Fruit fly (Drosophila melanogaster) whole organism, embryonic: ENCODE results near the gene HP1b.

Experiments used
- CG10565 ChIP-seq: fragments of 200-800 bp; sonication (Bioruptor generic); optimal IDR thresholded peaks from 3 replicates; lab custom pipeline; 2016; ENCODE audit warnings: missing biosample characterization, mild to moderate bottlenecking, missing genetic modification characterization
- CG12104 ChIP-seq: fragments of 200-800 bp; sonication (Bioruptor generic); optimal IDR thresholded peaks from 3 replicates; lab custom pipeline; 2016; ENCODE audit warnings: missing biosample characterization, missing genetic modification characterization
- CG17912 ChIP-seq: fragments of 200-800 bp; sonication (Bioruptor generic); optimal IDR thresholded peaks from 2 replicates; lab custom pipeline; 2018; ENCODE audit warnings: missing biosample characterization, mild to moderate bottlenecking, missing genetic modification characterization
- D ChIP-seq, 2 experiments: fragments of 200-800 bp in 1 of 2; fragments of >200 bp in 1 of 2; sonication (Bioruptor generic) in 1 of 2; optimal IDR thresholded peaks; 2 replicates in 1 of 2; 3 replicates in 1 of 2; lab custom pipeline; 2017; ENCODE audit warnings: mild to moderate bottlenecking in 1 of 2, missing biosample characterization in 1 of 2, missing genetic modification characterization in 1 of 2, missing genetic modification reagents in 1 of 2
- HLHmδ ChIP-seq: fragments of 200-800 bp; sonication (Bioruptor generic); optimal IDR thresholded peaks from 2 replicates; lab custom pipeline; 2018; ENCODE audit warnings: missing biosample characterization, mild to moderate bottlenecking, missing genetic modification characterization, moderate library complexity
- Stat92E ChIP-seq, 3 experiments: fragments of >200 bp in 2 of 3; fragments of 200-800 bp in 1 of 3; sonication (Bioruptor generic) in 1 of 3; optimal IDR thresholded peaks; 2 replicates each; lab custom pipeline; 2017 to 2019; ENCODE audit warnings: missing biosample characterization in 3 of 3, missing genetic modification characterization in 3 of 3, mild to moderate bottlenecking in 1 of 3, moderate library complexity in 1 of 3
- cg ChIP-seq: fragments of 200-800 bp; sonication (Bioruptor generic); optimal IDR thresholded peaks from 3 replicates; lab custom pipeline; 2019; ENCODE audit warnings: missing biosample characterization, mild to moderate bottlenecking, missing genetic modification characterization, moderate library complexity
- cwo ChIP-seq: fragments of 200-800 bp; sonication (Bioruptor generic); optimal IDR thresholded peaks from 3 replicates; lab custom pipeline; 2017; ENCODE audit warnings: missing biosample characterization, missing genetic modification characterization, mild to moderate bottlenecking, moderate library complexity, missing genetic modification reagents
- dmrt99B ChIP-seq: fragments of 200-800 bp; sonication (Bioruptor generic); optimal IDR thresholded peaks from 2 replicates; lab custom pipeline; 2018; ENCODE audit warnings: missing biosample characterization, mild to moderate bottlenecking, missing genetic modification characterization, moderate library complexity

Gene HP1b

dm6 chrX:9131523-9131922 lies 50.7 kb downstream of the HP1b start:
- TF ChIP-seq CG12104 (GFP tag; lab: Kevin White, UChicago) (no peak), D (optimal IDR thresholded peaks at IDR 0.05; lab: Kevin White, UChicago) (no peak), D (GFP tag; optimal IDR thresholded peaks at IDR 0.05; lab: Kevin White, UChicago) (no peak), CG10565 (no peak), HLHmδ (GFP tag; lab: Kevin White, UChicago) (no peak), dmrt99B (tag; lab: Kevin White, UChicago) (no peak), CG17912 (GFP tag; lab: Kevin White, UChicago) (no peak), cwo (GFP tag; lab: Kevin White, UChicago) (no peak), Stat92E (GFP tag; optimal IDR thresholded peaks at IDR 0.05; lab: Kevin White, UChicago) (peak in 1 of 3 experiments; percentile 91), cg (GFP tag; lab: Kevin White, UChicago) (peak; percentile 2)
